Worm (Caenorhabditis elegans): ENCODE measurements around the gene flp-1.

The flp-1 gene

ce11 chrIV:9140172-9140805, 4.2 kb upstream of the flp-1 start:
- TF ChIP-seq lsl-1 (GFP tag; optimal IDR thresholded peaks at IDR 0.05): peak; percentile 45
- TF ChIP-seq madf-6 (GFP tag; IDR thresholded peaks at IDR 0.05): peak; percentile 67
- TF ChIP-seq let-526 (GFP tag; IDR thresholded peaks at IDR 0.05): no peak
- peak; percentile 82 for TF ChIP-seq snpc-4 (GFP tag; optimal IDR thresholded peaks at IDR 0.05)
- peak; percentile 86 to 97 (median 94) for TF ChIP-seq snpc-4 (tag; optimal IDR thresholded peaks at IDR 0.05)
- TF ChIP-seq F49E8.2 (tag; optimal IDR thresholded peaks at IDR 0.05; ENCODE audit: insufficient read depth): peak; percentile 8
- TF ChIP-seq ztf-22 (GFP tag; optimal IDR thresholded peaks at IDR 0.05): no peak
- peak; percentile 34 for TF ChIP-seq snpc-1.3 (tag; optimal IDR thresholded peaks at IDR 0.05; ENCODE audit: insufficient read depth)
- TF ChIP-seq D2030.7 (GFP tag; IDR thresholded peaks at IDR 0.05): peak; percentile 43; the same call in 1 of the 2 replicates
- peak; percentile 92 for TF ChIP-seq snpc-1.1 (tag; optimal IDR thresholded peaks at IDR 0.05; ENCODE audit: insufficient read depth)
- no peak for TF ChIP-seq xnd-1 (tag; optimal IDR thresholded peaks at IDR 0.05)
- no peak for TF ChIP-seq rpc-1 (optimal IDR thresholded peaks at IDR 0.05)
- no peak for TF ChIP-seq rpc-1 (tag; optimal IDR thresholded peaks at IDR 0.05)
- no peak for TF ChIP-seq F57A8.1 (GFP tag; optimal IDR thresholded peaks at IDR 0.05)
- peak; percentile 73 for TF ChIP-seq tbp1 (GFP tag; optimal IDR thresholded peaks at IDR 0.05)
- TF ChIP-seq snpc-3.4 (tag; optimal IDR thresholded peaks at IDR 0.05): peak; percentile 78
- peak; percentile 56 for TF ChIP-seq hmg-1.2 (GFP tag; IDR thresholded peaks at IDR 0.05)
- TF ChIP-seq attf-6 (GFP tag; IDR thresholded peaks at IDR 0.05): peak; percentile 93

ce11 chrIV:9146111-9146510, 1.6 kb downstream of the flp-1 start, which contains the start of gene daf-10:
Gene daf-10, minus strand, starts transcription at chrIV:9146211.
- no peak for TF ChIP-seq let-526 (GFP tag; IDR thresholded peaks at IDR 0.05)
- no peak for TF ChIP-seq sptf-2 (GFP tag; optimal IDR thresholded peaks at IDR 0.05)
- TF ChIP-seq egl-18 (GFP tag; IDR thresholded peaks at IDR 0.05): no peak
- TF ChIP-seq tbx-9 (tag; optimal IDR thresholded peaks at IDR 0.05; ENCODE audit: borderline replicate concordance): no peak
- no peak for TF ChIP-seq ztf-28 (GFP tag; IDR thresholded peaks at IDR 0.05)
- no peak for TF ChIP-seq egl-44 (GFP tag; IDR thresholded peaks at IDR 0.05)
- TF ChIP-seq sdz-38 (tag; optimal IDR thresholded peaks at IDR 0.05): no peak
- no peak for TF ChIP-seq ceh-40 (GFP tag; IDR thresholded peaks at IDR 0.05)
- no peak for TF ChIP-seq ztf-22 (GFP tag; optimal IDR thresholded peaks at IDR 0.05)
- no peak for TF ChIP-seq mel-28 (tag; optimal IDR thresholded peaks at IDR 0.05; ENCODE audit: borderline replicate concordance)
- TF ChIP-seq hrde-1 (tag; optimal IDR thresholded peaks at IDR 0.05; ENCODE audit: borderline replicate concordance): no peak
- TF ChIP-seq F49E8.2 (tag; optimal IDR thresholded peaks at IDR 0.05; ENCODE audit: insufficient read depth): no peak
- no peak for TF ChIP-seq pha-4 (tag; optimal IDR thresholded peaks at IDR 0.05)
- TF ChIP-seq unc-130 (GFP tag; optimal IDR thresholded peaks at IDR 0.05): no peak
- no peak for TF ChIP-seq rcor-1 (GFP tag; IDR thresholded peaks at IDR 0.05)
- no peak for TF ChIP-seq D2030.7 (GFP tag; IDR thresholded peaks at IDR 0.05)
- no peak for TF ChIP-seq lin-35 (GFP tag; optimal IDR thresholded peaks at IDR 0.05)
- TF ChIP-seq rec-8 (tag; optimal IDR thresholded peaks at IDR 0.05): no peak
- no peak for TF ChIP-seq F52B5.7 (tag; optimal IDR thresholded peaks at IDR 0.05)

- TF ChIP-seq D2030.7 (GFP tag; IDR thresholded peaks at IDR 0.05) (peak; percentile 91), Y53G8AR.9 (GFP tag; conservative IDR thresholded peaks at IDR 0.05) (0 out of 2 replicates have a peak, but pooled peaks have one; percentile 39), mel-28 (tag; optimal IDR thresholded peaks at IDR 0.05; ENCODE audit: borderline replicate concordance) (no peak), hrde-1 (tag; optimal IDR thresholded peaks at IDR 0.05; ENCODE audit: borderline replicate concordance) (no peak), somi-1 (GFP tag; optimal IDR thresholded peaks at IDR 0.05) (no peak), ztf-25 (GFP tag; IDR thresholded peaks at IDR 0.05) (no peak), gei-17 (GFP tag; optimal IDR thresholded peaks at IDR 0.05) (no peak), nhr-120 (GFP tag; IDR thresholded peaks at IDR 0.05) (no peak), die-1 (tag; optimal IDR thresholded peaks at IDR 0.05) (no peak), C06A6.2 (GFP tag; conservative IDR thresholded peaks at IDR 0.05) (no peak), cebp-1 (GFP tag; IDR thresholded peaks at IDR 0.05) (peak; percentile 82), cebp-1 (tag; optimal IDR thresholded peaks at IDR 0.05) (peak; percentile 93), F52B5.7 (tag; optimal IDR thresholded peaks at IDR 0.05) (no peak), lsy-27 (tag; optimal IDR thresholded peaks at IDR 0.05; ENCODE audit: borderline replicate concordance, insufficient read depth) (no peak)
Observed at ce11 chrIV:9146819-9147518, 2.5 kb downstream of the flp-1 start, which contains the start of the genes rpb-12 and aly-2. Gene rpb-12, minus strand, starts transcription at chrIV:9146869. Gene aly-2, plus strand, starts transcription at chrIV:9147468.
